Worm (Caenorhabditis elegans) whole organism, midembryonic: Measurements from ENCODE around the gene R09E10.2.

Source experiments
- T22C8.4 ChIP-seq: fragments of 200-800 bp; sonication (Bioruptor generic); IDR thresholded peaks from 2 replicates; pipeline ENCODE4 v1.3.6; 2022; ENCODE audit warnings: missing genetic modification characterization, missing compliant biosample characterization
- flt-1 ChIP-seq: fragments of 200-800 bp; sonication (Bioruptor generic); IDR thresholded peaks from 2 replicates; pipeline ENCODE4 v1.3.6; 2022; ENCODE audit warnings: missing genetic modification characterization, missing compliant biosample characterization
- klf-2 ChIP-seq: fragments of 200-800 bp; sonication (Bioruptor generic); conservative IDR thresholded peaks from 2 replicates; pipeline ENCODE4 v1.3.6; 2022; ENCODE audit warnings: missing genetic modification reagents, missing genetic modification characterization, missing compliant biosample characterization
- med-1 ChIP-seq: sonication (generic microtip); optimal IDR thresholded peaks from 2 replicates; lab custom pipeline; 2017; ENCODE audit warnings: missing genetic modification characterization, mild to moderate bottlenecking, missing compliant biosample characterization, antibody characterized with exemption, missing genetic modification reagents; ENCODE audit not compliant: insufficient read depth
- ztf-23 ChIP-seq: fragments of 200-800 bp; sonication (Bioruptor generic); IDR thresholded peaks from 2 replicates; pipeline ENCODE4 v1.3.6; 2022; ENCODE audit warnings: missing genetic modification reagents, missing genetic modification characterization, missing compliant biosample characterization
- ztf-29 ChIP-seq: fragments of 200-800 bp; sonication (Bioruptor generic); IDR thresholded peaks from 2 replicates; pipeline ENCODE4 v1.3.6; 2022; ENCODE audit warnings: missing genetic modification reagents, missing genetic modification characterization, missing compliant biosample characterization

ce11 chrIV:10357842-10358241, 39.7 kb upstream of the R09E10.2 start, which contains the start of gene gkow-1:
- no peak for TF ChIP-seq ztf-23
- TF ChIP-seq klf-2 (GFP tag; lab: Robert Waterston, UW), result no peak
- no peak for TF ChIP-seq T22C8.4 (GFP tag; lab: Robert Waterston, UW)
- TF ChIP-seq ztf-29, result no peak
- no peak for TF ChIP-seq flt-1 (GFP tag; lab: Robert Waterston, UW)
- TF ChIP-seq med-1, result no peak
